Worm (Caenorhabditis elegans) whole organism, mixed stage, embryonic: ENCODE measurements around the gene F35H10.3.

ENCODE experiments used
- M03D4.4 ChIP-seq: sonication (generic microtip); optimal IDR thresholded peaks from 2 replicates; lab custom pipeline; 2017; ENCODE audit warnings: mild to moderate bottlenecking, missing genetic modification characterization, missing compliant biosample characterization
- bed-3 ChIP-seq: fragments of 200-800 bp; sonication (Bioruptor generic); optimal IDR thresholded peaks from 3 replicates; lab custom pipeline; 2018; ENCODE audit warnings: mild to moderate bottlenecking, missing genetic modification characterization, moderate library complexity, missing compliant biosample characterization
- blmp-1 ChIP-seq: fragments of 150-350 bp; optimal IDR thresholded peaks from 2 replicates; lab custom pipeline; 2014; ENCODE audit warnings: missing biosample characterization, missing genetic modification characterization
- ceh-39 ChIP-seq: fragments of 150-350 bp; optimal IDR thresholded peaks from 2 replicates; lab custom pipeline; 2014; ENCODE audit warnings: missing biosample characterization, missing genetic modification characterization
- ceh-43 ChIP-seq: fragments of 200-800 bp; sonication (Bioruptor generic); optimal IDR thresholded peaks from 2 replicates; lab custom pipeline; 2018; ENCODE audit warnings: mild to moderate bottlenecking, missing genetic modification characterization, moderate library complexity, missing compliant biosample characterization
- ceh-83 ChIP-seq: fragments of 200-800 bp; sonication (Bioruptor generic); optimal IDR thresholded peaks from 2 replicates; lab custom pipeline; 2018; ENCODE audit warnings: mild to moderate bottlenecking, missing genetic modification characterization, missing compliant biosample characterization
- ces-1 ChIP-seq: fragments of 150-350 bp; optimal IDR thresholded peaks from 2 replicates; lab custom pipeline; 2014; ENCODE audit warnings: missing biosample characterization, missing genetic modification reagents, missing genetic modification characterization
- cnd-1 ChIP-seq: fragments of 200-800 bp; sonication (Bioruptor generic); optimal IDR thresholded peaks from 2 replicates; lab custom pipeline; 2018; ENCODE audit warnings: mild to moderate bottlenecking, missing genetic modification characterization, missing compliant biosample characterization
- drap-1 ChIP-seq: fragments of 200-800 bp; sonication (Bioruptor generic); optimal IDR thresholded peaks from 3 replicates; lab custom pipeline; 2018; ENCODE audit warnings: mild to moderate bottlenecking, missing genetic modification characterization, missing compliant biosample characterization
- elt-1 ChIP-seq: sonication (generic microtip); optimal IDR thresholded peaks from 2 replicates; lab custom pipeline; 2017; ENCODE audit warnings: missing genetic modification characterization, mild to moderate bottlenecking, missing compliant biosample characterization, antibody characterized with exemption, moderate library complexity, borderline replicate concordance; ENCODE audit not compliant: insufficient read depth
- flh-1 ChIP-seq: fragments of 200-800 bp; sonication (Bioruptor generic); optimal IDR thresholded peaks from 2 replicates; lab custom pipeline; 2018; ENCODE audit warnings: mild to moderate bottlenecking, missing genetic modification characterization, moderate library complexity, missing compliant biosample characterization
- hlh-1 ChIP-seq: fragments of 150-350 bp; optimal IDR thresholded peaks from 2 replicates; lab custom pipeline; 2014; ENCODE audit warnings: missing biosample characterization, missing genetic modification reagents, missing genetic modification characterization
- lin-32 ChIP-seq: fragments of 200-800 bp; sonication (Bioruptor generic); optimal IDR thresholded peaks from 2 replicates; lab custom pipeline; 2018; ENCODE audit warnings: mild to moderate bottlenecking, missing genetic modification characterization, missing compliant biosample characterization
- lsy-2 ChIP-seq: fragments of 150-350 bp; optimal IDR thresholded peaks from 2 replicates; lab custom pipeline; 2014; ENCODE audit warnings: missing biosample characterization, missing genetic modification characterization
- mep-1 ChIP-seq: fragments of 150-350 bp; optimal IDR thresholded peaks from 2 replicates; lab custom pipeline; 2017; ENCODE audit warnings: missing biosample characterization, missing genetic modification reagents, missing genetic modification characterization, inconsistent platforms
- mls-2 ChIP-seq: sonication (generic microtip); optimal IDR thresholded peaks from 2 replicates; lab custom pipeline; 2016; ENCODE audit warnings: mild to moderate bottlenecking, missing genetic modification characterization, moderate library complexity, missing compliant biosample characterization
- nhr-12 ChIP-seq: fragments of 150-350 bp; optimal IDR thresholded peaks from 2 replicates; lab custom pipeline; 2014; ENCODE audit warnings: missing biosample characterization, missing genetic modification characterization
- nhr-2 ChIP-seq: fragments of 150-350 bp; optimal IDR thresholded peaks from 2 replicates; lab custom pipeline; 2014; ENCODE audit warnings: missing biosample characterization, missing genetic modification characterization
- nhr-237 ChIP-seq: fragments of 150-350 bp; optimal IDR thresholded peaks from 2 replicates; lab custom pipeline; 2014; ENCODE audit warnings: missing biosample characterization, missing genetic modification characterization
- nhr-28 ChIP-seq: fragments of 150-350 bp; optimal IDR thresholded peaks from 2 replicates; lab custom pipeline; 2014; ENCODE audit warnings: missing biosample characterization, missing genetic modification characterization
- nhr-76 ChIP-seq: sonication (generic microtip); optimal IDR thresholded peaks from 2 replicates; lab custom pipeline; 2017; ENCODE audit warnings: missing biosample characterization, missing genetic modification characterization
- pha-4 ChIP-seq: fragments of 150-350 bp; optimal IDR thresholded peaks from 2 replicates; lab custom pipeline; 2018; ENCODE audit warnings: missing biosample characterization, missing genetic modification reagents, missing genetic modification characterization
- sem-2 ChIP-seq: fragments of 200-800 bp; sonication (Bioruptor generic); optimal IDR thresholded peaks from 2 replicates; lab custom pipeline; 2018; ENCODE audit warnings: mild to moderate bottlenecking, missing genetic modification characterization, missing compliant biosample characterization
- snpc-4 ChIP-seq: fragments of 150-350 bp; optimal IDR thresholded peaks from 2 replicates; lab custom pipeline; 2014; ENCODE audit warnings: missing biosample characterization, missing genetic modification characterization
- sptf-1 ChIP-seq: sonication (generic microtip); optimal IDR thresholded peaks from 2 replicates; lab custom pipeline; 2017; ENCODE audit warnings: mild to moderate bottlenecking, missing genetic modification characterization, moderate library complexity, missing compliant biosample characterization
- tbx-8 ChIP-seq: fragments of 200-800 bp; sonication (Bioruptor generic); optimal IDR thresholded peaks from 2 replicates; lab custom pipeline; 2018; ENCODE audit warnings: mild to moderate bottlenecking, missing genetic modification characterization, moderate library complexity, missing compliant biosample characterization
- unc-120 ChIP-seq: sonication (generic microtip); optimal IDR thresholded peaks from 2 replicates; lab custom pipeline; 2017; ENCODE audit warnings: missing genetic modification characterization, missing compliant biosample characterization; ENCODE audit not compliant: poor library complexity, severe bottlenecking
- unc-39 ChIP-seq: fragments of 150-350 bp; optimal IDR thresholded peaks from 2 replicates; lab custom pipeline; 2014; ENCODE audit warnings: missing biosample characterization, missing genetic modification characterization
- zip-8 ChIP-seq: fragments of 150-350 bp; optimal IDR thresholded peaks from 2 replicates; lab custom pipeline; 2014; ENCODE audit warnings: missing biosample characterization, missing genetic modification characterization
- ztf-11 ChIP-seq: fragments of 150-350 bp; optimal IDR thresholded peaks from 2 replicates; lab custom pipeline; 2014; ENCODE audit warnings: missing biosample characterization, missing genetic modification characterization

The F35H10.3 gene

ce11 chrIV:8299636-8300035 is 26.1 kb upstream of the F35H10.3 start, which contains the start of gene F35H10.6:
F35H10.6 (plus strand) TSS chrIV:8299936.
- TF ChIP-seq blmp-1 (no peak), nhr-237 (tag; lab: Kevin White, UChicago) (no peak), mep-1 (tag; lab: Kevin White, UChicago) (no peak), hlh-1 (tag; lab: Kevin White, UChicago) (no peak), ces-1 (GFP tag; lab: Kevin White, UChicago) (no peak), flh-1 (GFP tag; lab: Kevin White, UChicago) (no peak), M03D4.4 (tag; lab: Kevin White, UChicago) (no peak), ceh-39 (tag; lab: Kevin White, UChicago) (no peak), nhr-12 (tag; lab: Kevin White, UChicago) (no peak), mls-2 (tag; lab: Kevin White, UChicago) (no peak)

DNA sequence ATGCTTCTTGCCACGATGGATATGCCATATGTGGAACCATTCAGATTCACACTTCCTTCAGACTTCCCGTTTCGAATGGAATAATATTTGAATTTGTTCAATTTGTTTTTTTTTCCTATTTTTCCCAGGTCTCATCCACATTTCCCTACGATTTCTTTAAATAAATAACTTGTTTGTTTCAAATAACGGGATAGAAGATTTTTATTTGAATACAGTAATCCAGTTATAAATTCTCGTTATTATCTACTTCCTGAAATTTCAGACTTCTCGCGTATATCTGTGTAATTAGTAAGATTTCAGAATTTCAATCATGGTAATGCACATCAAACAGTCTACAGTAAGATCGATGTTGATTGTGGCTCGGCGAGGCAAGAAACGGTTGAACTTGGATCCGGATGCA is 25.3 kb upstream of the F35H10.3 start, which contains the start of gene F35H10.5:
F35H10.5 (plus strand) TSS at position 301 of the 400 bp plus-strand sequence.
- TF ChIP-seq zip-8 (no peak), ceh-43 (GFP tag; lab: Kevin White, UChicago) (no peak), nhr-12 (tag; lab: Kevin White, UChicago) (no peak), nhr-28 (tag; lab: Kevin White, UChicago) (no peak), flh-1 (GFP tag; lab: Kevin White, UChicago) (no peak), unc-39 (no peak), blmp-1 (no peak), sem-2 (GFP tag; lab: Kevin White, UChicago) (no peak), ceh-83 (no peak), mep-1 (tag; lab: Kevin White, UChicago) (no peak)

DNA sequence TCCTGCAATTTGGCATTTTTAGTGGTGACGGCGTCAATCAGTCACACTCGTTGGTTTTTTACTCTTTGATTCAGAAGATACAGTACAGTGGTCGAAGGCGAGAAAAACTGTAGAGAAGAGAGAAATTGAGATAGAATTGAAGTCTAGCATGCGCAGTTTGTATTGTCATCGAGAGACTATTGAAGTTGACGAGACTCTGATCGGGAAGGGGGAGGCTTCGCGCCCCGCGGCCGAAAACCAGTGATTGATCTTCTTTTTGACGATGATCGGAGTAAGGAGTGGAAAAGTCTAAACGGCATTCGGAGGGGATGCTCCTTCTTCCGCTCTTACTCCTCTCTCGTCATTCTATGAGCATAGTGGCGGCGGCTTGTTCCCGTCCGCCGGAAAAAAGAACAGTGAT is 23.8 kb upstream of the F35H10.3 start:
- TF ChIP-seq nhr-237 (tag; lab: Kevin White, UChicago) (peak; percentile 7), pha-4 (no peak), ztf-11 (tag; lab: Kevin White, UChicago) (no peak)
- TF ChIP-seq, all 35 proteins: peak for 1

ce11 chrIV:8302648-8303161 is 23.1 kb upstream of the F35H10.3 start:
- TF ChIP-seq bed-3 (GFP tag; lab: Kevin White, UChicago) (no peak), nhr-2 (no peak), nhr-76 (tag; lab: Kevin White, UChicago) (no peak), blmp-1 (peak; percentile 61)

ce11 chrIV:8303668-8304067 is 22.1 kb upstream of the F35H10.3 start, which contains the start of gene vha-5:
vha-5 (plus strand) TSS chrIV:8303968.
- no peak for TF ChIP-seq snpc-4
- no peak for TF ChIP-seq sem-2 (GFP tag; lab: Kevin White, UChicago)

DNA sequence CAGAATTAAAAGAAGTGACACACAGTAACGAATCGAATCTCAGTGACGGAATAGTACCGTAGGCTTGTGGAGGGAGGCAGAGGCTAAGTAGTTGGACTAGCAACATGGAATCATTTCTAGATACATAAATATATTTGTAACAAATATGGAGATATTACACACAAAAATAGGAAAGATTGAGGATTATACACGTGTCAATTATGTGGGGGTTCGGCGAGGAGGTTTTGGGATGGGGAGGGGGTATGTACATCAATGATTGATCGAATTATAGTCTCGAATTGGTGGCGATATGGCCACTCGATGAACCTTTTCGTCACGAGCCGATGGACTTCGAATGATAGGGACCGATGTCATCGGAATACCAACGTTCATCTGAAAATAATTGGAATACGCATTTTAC is 18.4 kb upstream of the F35H10.3 start:
- TF ChIP-seq ceh-43 (GFP tag; lab: Kevin White, UChicago) (no peak), lsy-2 (tag; lab: Kevin White, UChicago) (no peak), ztf-11 (tag; lab: Kevin White, UChicago) (no peak), elt-1 (no peak), sptf-1 (tag; lab: Kevin White, UChicago) (no peak), lin-32 (GFP tag; lab: Kevin White, UChicago) (no peak), nhr-237 (tag; lab: Kevin White, UChicago) (no peak), unc-120 (tag; lab: Kevin White, UChicago) (no peak)

ce11 chrIV:8312105-8312504 is 13.7 kb upstream of the F35H10.3 start:
- TF ChIP-seq flh-1 (GFP tag; lab: Kevin White, UChicago) (no peak), mep-1 (tag; lab: Kevin White, UChicago) (no peak), ceh-43 (GFP tag; lab: Kevin White, UChicago) (no peak), nhr-76 (tag; lab: Kevin White, UChicago) (no peak), cnd-1 (no peak), lin-32 (GFP tag; lab: Kevin White, UChicago) (no peak), nhr-28 (tag; lab: Kevin White, UChicago) (no peak), bed-3 (GFP tag; lab: Kevin White, UChicago) (no peak), sem-2 (GFP tag; lab: Kevin White, UChicago) (no peak), drap-1 (GFP tag; lab: Kevin White, UChicago) (no peak), unc-39 (no peak), hlh-1 (tag; lab: Kevin White, UChicago) (no peak), tbx-8 (no peak), sptf-1 (tag; lab: Kevin White, UChicago) (no peak), elt-1 (no peak), ces-1 (GFP tag; lab: Kevin White, UChicago) (no peak), zip-8 (no peak), nhr-12 (tag; lab: Kevin White, UChicago) (no peak), nhr-2 (no peak)
